Fruit fly (Drosophila melanogaster) whole organism, wandering third instar larva: Measurements from ENCODE around the gene Mcm2.

ENCODE experiments used
- Abd-B ChIP-seq: fragments of >200 bp; optimal IDR thresholded peaks from 2 replicates; lab custom pipeline; 2017; ENCODE audit warnings: missing biosample characterization, missing genetic modification characterization
- CG32264 ChIP-seq: fragments of 200-800 bp; sonication (Bioruptor generic); optimal IDR thresholded peaks from 2 replicates; lab custom pipeline; 2016; ENCODE audit warnings: missing biosample characterization, missing genetic modification characterization
- CG9705 ChIP-seq: fragments of 200-800 bp; sonication (Bioruptor generic); optimal IDR thresholded peaks from 2 replicates; lab custom pipeline; 2018; ENCODE audit warnings: missing biosample characterization, mild to moderate bottlenecking, missing genetic modification characterization
- Dif ChIP-seq: fragments of 200-275, 200-300 bp; sonication (Bioruptor generic); optimal IDR thresholded peaks from 2 replicates; lab custom pipeline; 2018; ENCODE audit warnings: missing biosample characterization, missing genetic modification characterization; ENCODE audit not compliant: partially characterized antibody
- GATAd ChIP-seq: sonication (Bioruptor generic); optimal IDR thresholded peaks from 2 replicates; lab custom pipeline; 2016; ENCODE audit warnings: missing biosample characterization, missing genetic modification characterization
- HLH106 ChIP-seq: fragments of 200-800 bp; optimal IDR thresholded peaks from 3 replicates; lab custom pipeline; 2019; ENCODE audit warnings: missing biosample characterization, mild to moderate bottlenecking, missing genetic modification characterization, moderate library complexity
- Hr78 ChIP-seq: fragments of >200 bp; optimal IDR thresholded peaks from 2 replicates; lab custom pipeline; 2017; ENCODE audit warnings: missing biosample characterization, missing genetic modification characterization
- Jra ChIP-seq: sonication (Bioruptor generic); optimal IDR thresholded peaks from 2 replicates; lab custom pipeline; 2016; ENCODE audit warnings: missing biosample characterization, missing genetic modification characterization
- Myc ChIP-seq: fragments of >200 bp; optimal IDR thresholded peaks from 2 replicates; lab custom pipeline; 2017
- N ChIP-seq: fragments of >200 bp; optimal IDR thresholded peaks from 2 replicates; lab custom pipeline; 2018; ENCODE audit warnings: missing biosample characterization, missing external identifiers, missing genetic modification characterization
- OdsH ChIP-seq: fragments of 200-800 bp; sonication (Bioruptor generic); optimal IDR thresholded peaks from 2 replicates; lab custom pipeline; 2016; ENCODE audit warnings: missing biosample characterization, mild to moderate bottlenecking, missing genetic modification characterization
- Sp1 ChIP-seq: fragments of 200-800 bp; sonication (Bioruptor generic); optimal IDR thresholded peaks from 3 replicates; lab custom pipeline; 2019; ENCODE audit warnings: missing biosample characterization, mild to moderate bottlenecking, missing genetic modification characterization, moderate library complexity
- br ChIP-seq: fragments of 200-800 bp; sonication (Bioruptor generic); optimal IDR thresholded peaks from 2 replicates; lab custom pipeline; 2016; ENCODE audit warnings: missing biosample characterization, missing genetic modification characterization
- brk ChIP-seq: fragments of 200-800 bp; sonication (Bioruptor generic); optimal IDR thresholded peaks from 2 replicates; lab custom pipeline; 2016; ENCODE audit warnings: missing biosample characterization, mild to moderate bottlenecking, missing genetic modification characterization
- dl ChIP-seq, 2 experiments: fragments of 175-275, 200-275 bp in 1 of 2; fragments of 200-275 bp in 1 of 2; sonication (Bioruptor generic); optimal IDR thresholded peaks; lab custom pipeline; 2018; ENCODE audit warnings: mild to moderate bottlenecking in 2 of 2, missing biosample characterization in 2 of 2, missing genetic modification characterization in 2 of 2, moderate library complexity in 2 of 2; ENCODE audit not compliant: partially characterized antibody in 2 of 2, insufficient read depth in 1 of 2
- dmrt93B ChIP-seq: fragments of 200-800 bp; sonication (Bioruptor generic); optimal IDR thresholded peaks from 2 replicates; lab custom pipeline; 2018; ENCODE audit warnings: missing biosample characterization, mild to moderate bottlenecking, missing genetic modification characterization
- dsf ChIP-seq: sonication (Bioruptor generic); optimal IDR thresholded peaks from 2 replicates; lab custom pipeline; 2016; ENCODE audit warnings: missing biosample characterization, missing genetic modification characterization, borderline replicate concordance
- ey ChIP-seq: fragments of 200-800 bp; sonication (Bioruptor generic); optimal IDR thresholded peaks from 2 replicates; lab custom pipeline; 2016; ENCODE audit warnings: missing biosample characterization, missing genetic modification characterization
- foxo ChIP-seq, 2 experiments: fragments of 200-800 bp; sonication (Bioruptor generic); optimal IDR thresholded peaks; 2 replicates in 1 of 2; 3 replicates in 1 of 2; lab custom pipeline; 2016 to 2017; ENCODE audit warnings: missing biosample characterization in 2 of 2, missing genetic modification characterization in 2 of 2
- fru ChIP-seq: fragments of 200-800 bp; sonication (Bioruptor generic); optimal IDR thresholded peaks from 3 replicates; lab custom pipeline; 2016; ENCODE audit warnings: missing biosample characterization, mild to moderate bottlenecking, missing genetic modification characterization
- h ChIP-seq: fragments of 200-800 bp; sonication (Bioruptor generic); optimal IDR thresholded peaks from 3 replicates; lab custom pipeline; 2016; ENCODE audit warnings: missing biosample characterization, mild to moderate bottlenecking, missing genetic modification characterization
- jim ChIP-seq: fragments of 175-275, 200-325 bp; sonication (Bioruptor generic); optimal IDR thresholded peaks from 2 replicates; lab custom pipeline; 2016; ENCODE audit warnings: missing biosample characterization, mild to moderate bottlenecking, missing genetic modification characterization
- lola ChIP-seq: fragments of >200 bp; optimal IDR thresholded peaks from 2 replicates; lab custom pipeline; 2017; ENCODE audit warnings: missing biosample characterization, missing genetic modification characterization
- pan ChIP-seq: fragments of >200 bp; optimal IDR thresholded peaks from 2 replicates; lab custom pipeline; 2017
- psq ChIP-seq: fragments of 200-800 bp; sonication (Bioruptor generic); optimal IDR thresholded peaks from 3 replicates; lab custom pipeline; 2017; ENCODE audit warnings: missing biosample characterization, mild to moderate bottlenecking, missing genetic modification characterization, moderate library complexity
- rgr ChIP-seq: fragments of 200-800 bp; sonication (Bioruptor generic); optimal IDR thresholded peaks from 3 replicates; lab custom pipeline; 2016; ENCODE audit warnings: missing biosample characterization, mild to moderate bottlenecking, missing genetic modification characterization
- sage ChIP-seq: fragments of 200-800 bp; sonication (Bioruptor generic); optimal IDR thresholded peaks from 2 replicates; lab custom pipeline; 2016; ENCODE audit warnings: missing biosample characterization, mild to moderate bottlenecking, missing genetic modification characterization
- sv ChIP-seq: fragments of 200-800 bp; sonication (Bioruptor generic); optimal IDR thresholded peaks from 3 replicates; lab custom pipeline; 2016; ENCODE audit warnings: missing biosample characterization, missing genetic modification characterization
- tai ChIP-seq: sonication (Bioruptor generic); optimal IDR thresholded peaks from 2 replicates; lab custom pipeline; 2016; ENCODE audit warnings: missing biosample characterization, missing genetic modification characterization
- woc ChIP-seq: sonication (Bioruptor generic); optimal IDR thresholded peaks from 2 replicates; lab custom pipeline; 2016; ENCODE audit warnings: missing biosample characterization, mild to moderate bottlenecking, missing genetic modification characterization

Mcm2 gene

DNA sequence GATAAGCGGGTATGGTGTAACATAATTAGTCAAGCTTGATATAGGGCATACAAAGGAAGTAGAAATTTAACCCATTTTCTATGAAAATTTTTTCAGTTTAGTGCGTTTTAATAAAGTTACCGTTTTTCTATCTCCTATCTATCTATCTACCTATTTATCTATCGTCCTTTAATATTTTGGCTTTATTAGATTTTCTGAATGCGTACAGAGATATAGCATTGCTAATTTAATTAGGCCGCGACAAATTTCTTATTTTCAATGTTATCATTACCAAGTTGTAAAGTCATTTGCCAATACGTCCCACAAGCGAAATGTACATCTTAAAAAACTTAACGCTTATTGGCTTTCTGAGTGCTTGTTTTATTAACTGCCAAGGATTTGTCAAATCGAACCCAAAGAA lies 16.6 kb upstream of the Mcm2 start, which contains the start of gene CG15864:
CG15864 (plus strand) TSS at position 301 of the 400 bp plus-strand sequence.
- TF ChIP-seq Dif (no peak), tai (no peak), Jra (no peak), ey (GFP tag; lab: Kevin White, UChicago) (no peak), lola (GFP tag; lab: Kevin White, UChicago) (no peak), pan (lab: Kevin White, UChicago) (no peak)

DNA sequence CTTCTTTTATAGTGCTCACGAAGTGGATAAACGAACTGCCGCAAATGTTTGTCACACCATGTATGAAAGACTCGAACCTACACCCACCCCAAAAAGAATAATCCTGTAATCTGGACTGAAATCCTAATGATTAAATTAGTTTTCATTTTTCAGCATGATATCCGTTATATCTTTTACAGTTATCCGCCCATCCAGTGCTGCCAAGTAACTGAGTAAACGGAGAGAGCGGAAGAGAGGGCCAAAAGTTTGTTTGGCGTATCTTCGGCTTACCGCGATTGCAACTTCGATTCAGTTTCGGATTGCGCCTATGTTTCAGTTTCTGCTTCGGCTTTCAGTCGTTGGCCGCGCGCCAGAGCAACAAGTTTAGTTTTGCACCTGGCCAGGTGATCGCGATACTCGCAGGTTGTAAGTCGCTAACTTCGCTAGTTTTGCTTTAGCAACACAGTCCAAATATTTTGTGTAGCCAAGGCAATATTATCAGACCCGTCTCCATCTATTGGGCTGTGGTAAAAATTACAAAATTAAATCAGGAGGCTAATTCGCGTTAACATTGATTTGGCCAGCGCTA lies 14.5 kb upstream of the Mcm2 start, which contains the start of gene mtg:
mtg (plus strand) TSS at position 332 of the 568 bp plus-strand sequence.
- TF ChIP-seq dl (GFP tag; optimal IDR thresholded peaks at IDR 0.05; lab: Kevin White, UChicago; ENCODE audit: insufficient read depth in 1 of 2, partially characterized antibody in 2 of 2) = no peak
- TF ChIP-seq sv (GFP tag; lab: Kevin White, UChicago) = no peak
- no peak for TF ChIP-seq Abd-B (GFP tag; lab: Kevin White, UChicago)
- TF ChIP-seq rgr (GFP tag; lab: Kevin White, UChicago) = no peak
- TF ChIP-seq Myc (lab: Kevin White, UChicago) = no peak
- TF ChIP-seq dsf = no peak
- TF ChIP-seq fru (GFP tag; lab: Kevin White, UChicago) = no peak
- no peak for TF ChIP-seq psq (GFP tag; lab: Kevin White, UChicago)
- TF ChIP-seq Jra = no peak
- no peak for TF ChIP-seq Hr78
- TF ChIP-seq HLH106 (tag; lab: Kevin White, UChicago) = no peak
- TF ChIP-seq foxo (GFP tag; optimal IDR thresholded peaks at IDR 0.05; lab: Kevin White, UChicago) = no peak
- no peak for TF ChIP-seq dmrt93B
- no peak for TF ChIP-seq tai
- no peak for TF ChIP-seq OdsH
- TF ChIP-seq lola (GFP tag; lab: Kevin White, UChicago) = no peak
- TF ChIP-seq Sp1 = no peak
- no peak for TF ChIP-seq ey (GFP tag; lab: Kevin White, UChicago)
- no peak for TF ChIP-seq sage (GFP tag; lab: Kevin White, UChicago)
- no peak for TF ChIP-seq Dif

DNA sequence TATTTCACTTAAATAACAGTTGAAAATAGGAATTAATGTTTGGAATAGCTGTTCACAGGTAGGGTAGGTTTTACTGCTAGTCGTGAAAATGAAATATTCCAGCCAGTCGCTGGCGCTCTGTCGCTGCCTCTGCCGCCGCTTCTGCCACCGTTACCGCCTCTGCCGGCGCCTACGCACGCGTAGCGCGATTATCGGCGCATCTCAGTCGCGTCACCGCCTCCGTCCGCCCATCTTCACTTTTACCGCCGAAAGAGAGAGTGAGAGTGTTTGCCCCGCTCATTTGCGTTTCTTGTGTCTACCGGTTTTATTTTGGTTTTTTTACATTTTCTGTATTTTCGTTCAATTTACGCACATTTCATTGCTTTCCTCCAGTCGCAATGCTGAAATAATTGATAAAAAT lies 13.2 kb upstream of the Mcm2 start:
- TF ChIP-seq brk (GFP tag; lab: Kevin White, UChicago) (no peak), woc (GFP tag; lab: Kevin White, UChicago) (no peak), Jra (no peak), foxo (GFP tag; optimal IDR thresholded peaks at IDR 0.05; lab: Kevin White, UChicago) (no peak), jim (GFP tag; lab: Kevin White, UChicago) (no peak), CG32264 (GFP tag; lab: Kevin White, UChicago) (no peak), dmrt93B (no peak), br (GFP tag; lab: Kevin White, UChicago) (no peak), Dif (no peak), h (GFP tag; lab: Kevin White, UChicago) (no peak), CG9705 (GFP tag; lab: Kevin White, UChicago) (no peak), ey (GFP tag; lab: Kevin White, UChicago) (no peak), pan (lab: Kevin White, UChicago) (no peak), GATAd (GFP tag; lab: Kevin White, UChicago) (no peak), N (GFP tag; lab: Kevin White, UChicago) (no peak), rgr (GFP tag; lab: Kevin White, UChicago) (no peak)

DNA sequence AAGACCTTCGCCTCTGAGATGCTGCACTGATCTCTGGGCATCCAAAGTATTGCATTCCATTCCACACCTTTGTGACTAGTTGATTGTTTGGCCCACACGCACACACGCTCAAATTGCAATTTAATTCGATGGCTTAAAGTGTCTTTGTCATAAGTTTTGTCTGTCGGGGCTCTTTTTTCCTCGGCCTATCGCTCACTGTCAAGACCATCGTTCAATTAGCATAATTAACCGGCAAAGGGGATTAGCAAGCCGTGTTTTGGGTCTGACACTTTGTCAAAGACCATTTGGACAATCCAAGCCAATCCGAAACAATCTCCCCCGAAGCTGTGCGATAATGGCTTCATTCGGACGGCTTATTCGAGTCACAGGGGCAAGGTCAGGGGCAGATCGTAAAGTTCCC lies 10.4 kb upstream of the Mcm2 start:
- TF ChIP-seq jim (GFP tag; lab: Kevin White, UChicago) (no peak), ey (GFP tag; lab: Kevin White, UChicago) (no peak), lola (GFP tag; lab: Kevin White, UChicago) (no peak)

DNA sequence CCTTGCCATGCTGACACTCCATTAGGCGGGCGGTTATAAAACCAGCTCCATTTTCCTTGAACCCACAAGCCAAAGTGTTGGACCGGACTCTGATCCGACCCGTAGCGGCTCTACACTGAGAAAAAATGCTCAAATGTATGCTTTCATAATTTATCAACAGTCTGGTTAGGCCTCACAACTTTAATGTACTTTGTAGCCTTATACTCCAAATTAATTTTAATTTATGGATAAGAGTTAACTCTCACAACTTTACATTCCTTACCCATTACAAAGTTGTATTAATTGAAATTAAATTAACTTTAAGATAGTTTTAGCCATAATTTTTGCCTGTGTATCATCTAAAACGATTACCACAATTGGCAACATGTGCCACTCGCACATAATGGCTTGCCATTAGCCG lies 8.7 kb upstream of the Mcm2 start:
- TF ChIP-seq dmrt93B = no peak
- TF ChIP-seq sv (GFP tag; lab: Kevin White, UChicago) = no peak
- TF ChIP-seq woc (GFP tag; lab: Kevin White, UChicago) = no peak
- no peak for TF ChIP-seq Hr78
- no peak for TF ChIP-seq Myc (lab: Kevin White, UChicago)
- no peak for TF ChIP-seq ey (GFP tag; lab: Kevin White, UChicago)
- TF ChIP-seq rgr (GFP tag; lab: Kevin White, UChicago) = no peak
